Worm (Caenorhabditis elegans) whole organism, L4 larva: ENCODE data around the gene dhhc-8.

ENCODE experiments used
- snpc-1.2 ChIP-seq: fragments of 200-800 bp; sonication (Bioruptor generic); IDR thresholded peaks from 2 replicates; pipeline ENCODE4 v1.3.6; 2022; ENCODE audit warnings: missing genetic modification reagents, missing genetic modification characterization, missing compliant biosample characterization
- snpc-4 ChIP-seq: fragments of 150-350 bp; optimal IDR thresholded peaks from 2 replicates; lab custom pipeline; 2014; ENCODE audit warnings: missing biosample characterization, missing genetic modification characterization
- unc-62 ChIP-seq, 3 experiments: fragments of 150-350 bp in 1 of 3; sonication (generic microtip); optimal IDR thresholded peaks in 2 of 3; peaks in 1 of 3; 1 replicate in 1 of 3; 2 replicates in 2 of 3; lab custom pipeline; 2014 to 2017; ENCODE audit warnings: missing biosample characterization in 3 of 3, missing genetic modification characterization in 3 of 3, missing genetic modification reagents in 3 of 3, missing genotype in 1 of 3
- zip-2 ChIP-seq: fragments of 150-350 bp; optimal IDR thresholded peaks from 2 replicates; lab custom pipeline; 2014; ENCODE audit warnings: missing biosample characterization, missing genetic modification characterization

ce11 chrIII:13061136-13061535 is 46.3 kb upstream of the dhhc-8 start:
- TF ChIP-seq snpc-4 (tag; lab: Kevin White, UChicago) = no peak
- no peak for TF ChIP-seq zip-2 (tag; lab: Kevin White, UChicago)
- peak in 1 of 2 experiments; percentile 99 for TF ChIP-seq unc-62 (GFP tag; optimal IDR thresholded peaks at IDR 0.05 in 1 of 2; lab: Kevin White, UChicago)
- TF ChIP-seq unc-62 (tag; optimal IDR thresholded peaks at IDR 0.05; lab: Kevin White, UChicago) = no peak
- TF ChIP-seq snpc-1.2 = no peak
